Fruit fly (Drosophila melanogaster) whole organism: ENCODE results near the gene RpS10b.

Experiments used
- CG8478 ChIP-seq: fragments of >200 bp; optimal IDR thresholded peaks from 2 replicates; lab custom pipeline; 2018; ENCODE audit warnings: inconsistent platforms
- Dll ChIP-seq: fragments of >200 bp; optimal IDR thresholded peaks from 2 replicates; lab custom pipeline; 2017

dm6 chrX:19578908-19579647, 18.8 kb upstream of the RpS10b start:
- TF ChIP-seq CG8478 (peak; percentile 89), Dll (no peak)
